Fruit fly (Drosophila melanogaster): ENCODE data around the gene Srp68.

- TF ChIP-seq CTCF (optimal IDR thresholded peaks at IDR 0.05) (no peak), CG8478 (optimal IDR thresholded peaks at IDR 0.05) (no peak)
Observed at dm6 chr3L:8950955-8951354, 23.9 kb upstream of the Srp68 start.

Data from S2 (cell line).